Fruit fly (Drosophila melanogaster): Measurements from ENCODE around the gene Osi1.
A peak's percentile ranks its signal among the peaks of the same experiment; 100 is the strongest.

Gene Osi1

dm6 chr3R:6196416-6196815 lies 23.1 kb downstream of the Osi1 start:
- TF ChIP-seq vfl (GFP tag; optimal IDR thresholded peaks at IDR 0.05): no peak
- peak; percentile 64 for TF ChIP-seq Ets65A (GFP tag)
- TF ChIP-seq Pdp1 (GFP tag; optimal IDR thresholded peaks at IDR 0.05): peak in 1 of 2 experiments; percentile 49
- TF ChIP-seq Blimp-1 (GFP tag; optimal IDR thresholded peaks at IDR 0.05): peak; percentile 51
- TF ChIP-seq CG3281 (GFP tag; optimal IDR thresholded peaks at IDR 0.05): no peak
- no peak for TF ChIP-seq Hey (tag; optimal IDR thresholded peaks at IDR 0.05)

dm6 chr3R:6198488-6198892 lies 25.1 kb downstream of the Osi1 start, which contains the start of gene Osi24:
Gene Osi24 (plus strand): TSS chr3R:6198811.
- peak; percentile 83 for TF ChIP-seq Sox102F (GFP tag; optimal IDR thresholded peaks at IDR 0.05)
- TF ChIP-seq CG15514 (GFP tag; optimal IDR thresholded peaks at IDR 0.05): no peak
- TF ChIP-seq Jarid2 (GFP tag; optimal IDR thresholded peaks at IDR 0.05): peak; percentile 63
- TF ChIP-seq CG3847 (GFP tag; IDR thresholded peaks at IDR 0.05): peak; percentile 49
- TF ChIP-seq CG5245 (GFP tag; optimal IDR thresholded peaks at IDR 0.05): peak; percentile 31
- no peak for TF ChIP-seq D19A (tag; optimal IDR thresholded peaks at IDR 0.05)
- peak; percentile 50 for TF ChIP-seq danr (GFP tag; IDR thresholded peaks at IDR 0.05)
- TF ChIP-seq Awh (GFP tag; IDR thresholded peaks at IDR 0.05): peak; percentile 82
- peak; percentile 72 for TF ChIP-seq ap (GFP tag; IDR thresholded peaks at IDR 0.05)
- peak; percentile 35 for TF ChIP-seq CG16863 (GFP tag; optimal IDR thresholded peaks at IDR 0.05)
- no peak for TF ChIP-seq dmrt11E (tag; optimal IDR thresholded peaks at IDR 0.05)
- peak; percentile 8; the same call in 1 of the 2 replicates for TF ChIP-seq Ravus (GFP tag; IDR thresholded peaks at IDR 0.05)
- peak; percentile 88 for TF ChIP-seq Drgx (GFP tag; IDR thresholded peaks at IDR 0.05)
- peak; percentile 94 for TF ChIP-seq Ets65A (GFP tag)
- TF ChIP-seq pnt (GFP tag; optimal IDR thresholded peaks at IDR 0.05): peak; percentile 53
- no peak for TF ChIP-seq Kr (GFP tag; optimal IDR thresholded peaks at IDR 0.05)
- TF ChIP-seq Xrp1 (GFP tag; IDR thresholded peaks at IDR 0.05): peak; percentile 74
- TF ChIP-seq Gsc (GFP tag; IDR thresholded peaks at IDR 0.05): no peak
- TF ChIP-seq ttk (GFP tag; IDR thresholded peaks at IDR 0.05): peak; percentile 77
- TF ChIP-seq vvl (GFP tag; IDR thresholded peaks at IDR 0.05): peak; percentile 86
- no peak for TF ChIP-seq gcm2 (GFP tag; optimal IDR thresholded peaks at IDR 0.05)
- peak; percentile 63 for TF ChIP-seq CG11504 (tag; optimal IDR thresholded peaks at IDR 0.05)
- peak; percentile 5 for TF ChIP-seq CG10654 (GFP tag; optimal IDR thresholded peaks at IDR 0.05)
- peak; percentile 1 for TF ChIP-seq dm (GFP tag; optimal IDR thresholded peaks at IDR 0.05)
- peak; percentile 22 for TF ChIP-seq zf30C (GFP tag; optimal IDR thresholded peaks at IDR 0.05)
- TF ChIP-seq gfzf (GFP tag; optimal IDR thresholded peaks at IDR 0.05): no peak
- TF ChIP-seq exex (tag; optimal IDR thresholded peaks at IDR 0.05): no peak
- no peak for TF ChIP-seq BtbVII (GFP tag; optimal IDR thresholded peaks at IDR 0.05)
- peak; percentile 33 for TF ChIP-seq Hmr (GFP tag; optimal IDR thresholded peaks at IDR 0.05)
- TF ChIP-seq CG16815 (GFP tag; optimal IDR thresholded peaks at IDR 0.05): no peak
- peak; percentile 42 for TF ChIP-seq CG1529 (GFP tag; optimal IDR thresholded peaks at IDR 0.05)
- peak; percentile 75 for TF ChIP-seq tgo (GFP tag; IDR thresholded peaks at IDR 0.05)
- TF ChIP-seq dysf (GFP tag; IDR thresholded peaks at IDR 0.05): peak; percentile 66
- TF ChIP-seq CG7786 (GFP tag; optimal IDR thresholded peaks at IDR 0.05): peak; percentile 17
- TF ChIP-seq chn (GFP tag; optimal IDR thresholded peaks at IDR 0.05): peak; percentile 35
- TF ChIP-seq CG15601 (tag; optimal IDR thresholded peaks at IDR 0.05): peak; percentile 15
- TF ChIP-seq CG14050 (GFP tag; IDR thresholded peaks at IDR 0.05): peak; percentile 56; the same call in 2 of the 3 replicates
- peak; percentile 64; the same call in 2 of the 3 replicates for TF ChIP-seq CG3726 (GFP tag; IDR thresholded peaks at IDR 0.05)
- peak; percentile 21 for TF ChIP-seq NfI (GFP tag; optimal IDR thresholded peaks at IDR 0.05)
- TF ChIP-seq crp (GFP tag; optimal IDR thresholded peaks at IDR 0.05): peak in 1 of 2 experiments; percentile 44
- TF ChIP-seq CG17359 (tag; optimal IDR thresholded peaks at IDR 0.05): peak; percentile 72
- TF ChIP-seq Ada2b (GFP tag; IDR thresholded peaks at IDR 0.05): peak; percentile 65
- TF ChIP-seq CG3281 (GFP tag; optimal IDR thresholded peaks at IDR 0.05): peak; percentile 13
- TF ChIP-seq Aef1 (GFP tag; IDR thresholded peaks at IDR 0.05): peak; percentile 36; the same call in 1 of the 3 replicates
- TF ChIP-seq Fer2 (tag; optimal IDR thresholded peaks at IDR 0.05): no peak
